Fruit fly (Drosophila melanogaster): ENCODE measurements around the gene CG42638.
"Not testable (repeated sequence)": the region's sequence is repeated elsewhere in the genome, so short reads cannot be mapped to it uniquely, and the experiment has no call there.

The CG42638 gene

DNA sequence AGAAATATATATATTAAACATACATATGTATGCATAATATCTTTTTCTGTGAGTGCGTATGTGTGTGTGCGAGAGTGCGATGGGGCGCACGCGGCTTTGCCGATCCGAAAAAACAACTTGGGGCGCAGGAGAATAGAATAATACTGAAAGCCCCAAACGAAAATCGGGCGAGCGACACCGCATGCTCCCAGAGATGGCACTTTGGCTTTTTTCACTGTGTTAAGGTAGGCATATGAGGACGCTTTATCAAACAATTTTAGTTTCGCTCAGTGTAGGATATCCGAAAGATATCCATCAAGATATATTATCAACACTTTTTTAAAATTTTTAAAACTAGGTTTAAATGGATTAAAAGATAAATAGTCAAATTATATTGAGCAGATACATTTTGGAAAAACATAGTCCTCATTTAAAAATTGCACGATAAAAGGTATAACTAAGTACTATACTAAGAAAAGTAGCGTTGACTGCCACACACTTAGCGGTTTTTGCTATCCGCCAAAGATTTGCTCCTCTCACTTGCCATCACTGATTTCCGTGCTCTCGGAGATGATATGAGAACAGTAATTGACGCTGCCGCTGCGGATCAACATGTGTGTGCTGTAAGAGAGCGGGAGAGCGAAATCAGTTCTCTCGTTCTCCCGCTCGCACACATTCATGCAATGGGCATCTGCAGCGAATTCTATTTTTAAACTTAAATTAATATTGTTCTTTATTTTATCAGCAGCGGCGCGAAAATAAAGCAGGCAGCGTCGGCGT is 41.6 kb upstream of the CG42638 start:
- TF ChIP-seq CG11617 (GFP tag; optimal IDR thresholded peaks at IDR 0.05), result peak; percentile 72
- peak; percentile 84 for TF ChIP-seq Mnt (GFP tag; optimal IDR thresholded peaks at IDR 0.05)
- peak; percentile 80 for TF ChIP-seq CG5204 (GFP tag; optimal IDR thresholded peaks at IDR 0.05)
- TF ChIP-seq tj (GFP tag; optimal IDR thresholded peaks at IDR 0.05), result peak; percentile 30
- TF ChIP-seq CG12768 (GFP tag; optimal IDR thresholded peaks at IDR 0.05), result peak; percentile 45
- peak; percentile 33 for TF ChIP-seq pad (GFP tag; optimal IDR thresholded peaks at IDR 0.05)
- TF ChIP-seq toe (GFP tag; optimal IDR thresholded peaks at IDR 0.05), result peak; percentile 38
- no peak for TF ChIP-seq Clk (GFP tag; optimal IDR thresholded peaks at IDR 0.05)
- TF ChIP-seq ovo (GFP tag; optimal IDR thresholded peaks at IDR 0.05), result no peak
- peak; percentile 23 for TF ChIP-seq CG33017 (tag; optimal IDR thresholded peaks at IDR 0.05)
- TF ChIP-seq CG7101 (tag; optimal IDR thresholded peaks at IDR 0.05), result peak; percentile 66
- no peak for TF ChIP-seq cic (GFP tag; optimal IDR thresholded peaks at IDR 0.05)
- TF ChIP-seq Hr96 (GFP tag; optimal IDR thresholded peaks at IDR 0.05), result peak; percentile 74
- TF ChIP-seq cnc (optimal IDR thresholded peaks at IDR 0.05), result no peak
- TF ChIP-seq Crg-1 (GFP tag; optimal IDR thresholded peaks at IDR 0.05), result peak; percentile 57
- TF ChIP-seq CG7045 (GFP tag; optimal IDR thresholded peaks at IDR 0.05), result peak; percentile 21
- TF ChIP-seq bab1 (GFP tag; optimal IDR thresholded peaks at IDR 0.05), result peak; percentile 22
- TF ChIP-seq kay (GFP tag; ENCODE audit: borderline replicate concordance), result peak; percentile 98

DNA sequence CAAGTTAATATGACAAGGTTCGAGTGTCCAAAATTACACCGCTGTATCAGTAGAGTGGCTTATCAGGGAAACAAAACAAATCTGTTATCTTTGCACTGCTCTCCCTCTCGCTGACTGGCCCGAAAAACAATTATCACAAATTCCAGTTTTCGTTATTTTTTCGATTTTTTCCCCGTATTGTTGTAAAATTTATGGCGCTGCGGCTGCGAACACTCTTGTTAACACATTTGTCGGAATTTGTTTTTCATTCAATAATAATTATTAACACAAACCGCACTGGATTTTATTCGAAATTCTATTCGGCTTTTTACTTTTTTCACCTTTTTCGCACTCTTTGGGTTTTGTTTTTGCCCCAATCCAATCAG is 41.0 kb upstream of the CG42638 start:
- peak; percentile 88 for TF ChIP-seq kay (GFP tag; ENCODE audit: borderline replicate concordance)
- no peak for TF ChIP-seq toe (GFP tag; optimal IDR thresholded peaks at IDR 0.05)

DNA sequence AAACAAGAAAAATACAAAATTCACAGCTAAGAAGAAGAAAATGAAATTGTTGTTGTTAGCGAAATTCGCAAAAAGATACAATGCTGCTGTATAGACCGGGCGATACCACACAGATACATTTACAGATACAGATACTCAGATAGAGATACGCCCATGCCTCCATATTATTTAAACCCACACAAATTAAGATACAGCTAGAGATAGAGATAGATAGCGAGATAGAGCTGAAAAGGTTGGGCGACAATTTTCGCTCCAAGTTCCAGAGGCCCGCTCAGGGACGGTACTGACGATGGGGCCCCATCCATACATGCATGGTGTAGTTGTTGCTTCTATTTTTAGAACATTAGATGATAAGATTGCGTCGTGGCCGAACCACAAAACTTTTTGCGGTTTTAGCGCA is 38.1 kb upstream of the CG42638 start:
- TF ChIP-seq CG1620 (GFP tag; optimal IDR thresholded peaks at IDR 0.05), result no peak
- no peak for TF ChIP-seq CG7045 (GFP tag; optimal IDR thresholded peaks at IDR 0.05)
- no peak for TF ChIP-seq Mnt (GFP tag; optimal IDR thresholded peaks at IDR 0.05)
- TF ChIP-seq bab1 (GFP tag; optimal IDR thresholded peaks at IDR 0.05), result no peak
- peak; percentile 51 for TF ChIP-seq cic (GFP tag; optimal IDR thresholded peaks at IDR 0.05)
- no peak for TF ChIP-seq CG7101 (tag; optimal IDR thresholded peaks at IDR 0.05)
- no peak for TF ChIP-seq CG14711 (tag; optimal IDR thresholded peaks at IDR 0.05)
- TF ChIP-seq Crg-1 (GFP tag; optimal IDR thresholded peaks at IDR 0.05), result no peak
- TF ChIP-seq CG33017 (tag; optimal IDR thresholded peaks at IDR 0.05), result no peak
- peak; percentile 5 for TF ChIP-seq tj (GFP tag; optimal IDR thresholded peaks at IDR 0.05)
- TF ChIP-seq CG5204 (GFP tag; optimal IDR thresholded peaks at IDR 0.05), result no peak
- TF ChIP-seq toe (GFP tag; optimal IDR thresholded peaks at IDR 0.05), result no peak
- no peak for TF ChIP-seq kay (GFP tag; ENCODE audit: borderline replicate concordance)
- TF ChIP-seq pad (GFP tag; optimal IDR thresholded peaks at IDR 0.05), result no peak
- TF ChIP-seq CG12768 (GFP tag; optimal IDR thresholded peaks at IDR 0.05), result peak; percentile 30
- TF ChIP-seq cnc (optimal IDR thresholded peaks at IDR 0.05), result no peak

DNA sequence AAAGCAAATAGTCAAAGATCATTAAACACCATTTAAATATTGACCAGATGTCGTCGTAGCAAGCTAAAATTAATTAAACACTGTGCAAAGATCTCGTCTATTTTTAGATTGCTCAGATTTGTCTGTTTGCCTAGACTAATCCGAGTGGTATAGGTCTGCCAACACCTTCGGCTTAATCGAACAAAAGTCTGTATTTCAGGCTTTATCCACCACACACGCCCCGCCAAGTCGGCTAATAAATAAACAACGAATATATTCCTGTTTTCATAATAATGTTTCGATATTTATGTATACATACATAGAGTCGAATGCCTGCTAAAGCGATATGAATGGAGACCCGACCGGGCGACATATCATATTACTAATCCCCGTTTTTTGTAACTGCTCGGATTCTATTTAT is 29.0 kb upstream of the CG42638 start:
- no peak for TF ChIP-seq CG7101 (tag; optimal IDR thresholded peaks at IDR 0.05)
- no peak for TF ChIP-seq CG12768 (GFP tag; optimal IDR thresholded peaks at IDR 0.05)
- no peak for TF ChIP-seq cic (GFP tag; optimal IDR thresholded peaks at IDR 0.05)
- no peak for TF ChIP-seq CG33017 (tag; optimal IDR thresholded peaks at IDR 0.05)

DNA sequence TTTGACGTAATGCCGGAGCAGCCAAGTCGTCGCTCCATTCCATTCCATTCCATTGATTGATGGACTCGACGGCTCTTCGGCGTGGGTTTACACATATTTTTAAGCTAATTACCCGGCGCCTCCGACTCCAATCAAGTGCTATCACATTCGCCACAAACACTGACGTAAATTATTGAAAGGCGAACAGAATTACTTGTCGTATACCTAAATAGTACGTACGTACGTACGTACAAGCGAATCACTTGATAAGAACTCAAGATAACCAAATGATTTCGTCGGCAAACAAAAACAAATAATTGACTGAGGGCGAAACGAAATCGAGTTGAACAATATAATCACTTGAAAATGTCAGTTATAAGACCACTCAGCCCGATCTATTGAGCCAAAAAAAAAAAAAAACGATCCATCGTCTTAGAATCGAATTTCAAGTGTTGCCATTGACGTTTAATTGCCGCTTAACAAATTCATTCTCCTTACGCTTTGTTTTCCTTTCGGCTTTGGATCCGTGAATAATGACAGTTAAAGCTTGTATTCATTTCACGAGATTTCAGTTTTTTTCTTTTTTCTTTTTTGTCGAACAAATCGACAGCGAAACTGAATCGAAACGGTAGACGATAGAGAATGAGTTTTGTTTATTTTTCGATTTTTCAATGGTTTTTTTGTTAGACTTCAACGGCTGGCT is 27.9 kb upstream of the CG42638 start:
- TF ChIP-seq cic (GFP tag; optimal IDR thresholded peaks at IDR 0.05) (peak; percentile 58), pad (GFP tag; optimal IDR thresholded peaks at IDR 0.05) (no peak)

DNA sequence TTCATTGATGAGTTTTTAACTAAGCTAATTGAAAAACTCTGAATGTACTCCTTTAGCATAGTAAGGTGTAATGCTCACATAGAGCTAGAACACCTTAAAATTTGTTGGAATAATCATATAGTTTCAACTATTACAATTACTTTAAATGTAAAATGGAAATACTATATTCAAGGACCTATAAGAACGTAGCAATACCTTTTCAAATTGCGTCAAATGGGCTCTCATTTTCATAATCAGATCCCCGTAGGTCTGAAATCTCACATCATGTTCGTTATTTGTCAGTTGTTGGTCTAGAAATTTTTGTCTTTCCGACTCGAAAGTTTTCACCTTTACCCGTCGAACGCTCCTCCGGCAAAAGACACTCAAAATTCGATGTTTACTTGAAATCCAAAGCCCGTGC is 10.6 kb upstream of the CG42638 start, which contains the start of gene Vtld:
Gene Vtld (plus strand): TSS at position 301 of the 400 bp plus-strand sequence.
- TF ChIP-seq CG7101 (tag; optimal IDR thresholded peaks at IDR 0.05); tj (GFP tag; optimal IDR thresholded peaks at IDR 0.05); Hr96 (GFP tag; optimal IDR thresholded peaks at IDR 0.05): not testable (repeated sequence)

DNA sequence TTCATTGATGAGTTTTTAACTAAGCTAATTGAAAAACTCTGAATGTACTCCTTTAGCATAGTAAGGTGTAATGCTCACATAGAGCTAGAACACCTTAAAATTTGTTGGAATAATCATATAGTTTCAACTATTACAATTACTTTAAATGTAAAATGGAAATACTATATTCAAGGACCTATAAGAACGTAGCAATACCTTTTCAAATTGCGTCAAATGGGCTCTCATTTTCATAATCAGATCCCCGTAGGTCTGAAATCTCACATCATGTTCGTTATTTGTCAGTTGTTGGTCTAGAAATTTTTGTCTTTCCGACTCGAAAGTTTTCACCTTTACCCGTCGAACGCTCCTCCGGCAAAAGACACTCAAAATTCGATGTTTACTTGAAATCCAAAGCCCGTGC is 20.9 kb downstream of the CG42638 start, which contains the start of gene CG42529:
Gene CG42529 (plus strand): TSS at position 301 of the 400 bp plus-strand sequence.
- not testable (repeated sequence) for TF ChIP-seq ovo, Mnt, CG7045 (GFP tag; optimal IDR thresholded peaks at IDR 0.05)
